Fruit fly (Drosophila melanogaster): Measurements from ENCODE around the gene CG44329.

dm6 chrX:5808654-5809053, 4.1 kb downstream of the CG44329 start, which contains the start of gene Prosbeta2R1:
- TF ChIP-seq CG7101 (tag; optimal IDR thresholded peaks at IDR 0.05) (no peak), bab1 (GFP tag; optimal IDR thresholded peaks at IDR 0.05) (no peak), cic (GFP tag; optimal IDR thresholded peaks at IDR 0.05) (no peak), pad (GFP tag; optimal IDR thresholded peaks at IDR 0.05) (no peak), Clk (GFP tag; optimal IDR thresholded peaks at IDR 0.05) (no peak), CG5204 (GFP tag; optimal IDR thresholded peaks at IDR 0.05) (no peak), CG7045 (GFP tag; optimal IDR thresholded peaks at IDR 0.05) (no peak), cnc (optimal IDR thresholded peaks at IDR 0.05) (no peak), kay (GFP tag; ENCODE audit: borderline replicate concordance) (no peak), Mnt (GFP tag; optimal IDR thresholded peaks at IDR 0.05) (no peak), ovo (GFP tag; optimal IDR thresholded peaks at IDR 0.05) (no peak)

Data from whole organism, adult.